Worm (Caenorhabditis elegans) whole organism, mixed stage, embryonic: Measurements from ENCODE around the gene trpp-11.
A peak's percentile ranks its signal among the peaks of the same experiment; 100 is the strongest.

ENCODE experiments used
- M03D4.4 ChIP-seq: sonication (generic microtip); optimal IDR thresholded peaks from 2 replicates; lab custom pipeline; 2017; ENCODE audit warnings: mild to moderate bottlenecking, missing genetic modification characterization, missing compliant biosample characterization
- bed-3 ChIP-seq: fragments of 200-800 bp; sonication (Bioruptor generic); optimal IDR thresholded peaks from 3 replicates; lab custom pipeline; 2018; ENCODE audit warnings: mild to moderate bottlenecking, missing genetic modification characterization, moderate library complexity, missing compliant biosample characterization
- blmp-1 ChIP-seq: fragments of 150-350 bp; optimal IDR thresholded peaks from 2 replicates; lab custom pipeline; 2014; ENCODE audit warnings: missing biosample characterization, missing genetic modification characterization
- ceh-39 ChIP-seq: fragments of 150-350 bp; optimal IDR thresholded peaks from 2 replicates; lab custom pipeline; 2014; ENCODE audit warnings: missing biosample characterization, missing genetic modification characterization
- ceh-43 ChIP-seq: fragments of 200-800 bp; sonication (Bioruptor generic); optimal IDR thresholded peaks from 2 replicates; lab custom pipeline; 2018; ENCODE audit warnings: mild to moderate bottlenecking, missing genetic modification characterization, moderate library complexity, missing compliant biosample characterization
- ceh-83 ChIP-seq: fragments of 200-800 bp; sonication (Bioruptor generic); optimal IDR thresholded peaks from 2 replicates; lab custom pipeline; 2018; ENCODE audit warnings: mild to moderate bottlenecking, missing genetic modification characterization, missing compliant biosample characterization
- ces-1 ChIP-seq: fragments of 150-350 bp; optimal IDR thresholded peaks from 2 replicates; lab custom pipeline; 2014; ENCODE audit warnings: missing biosample characterization, missing genetic modification reagents, missing genetic modification characterization
- cnd-1 ChIP-seq: fragments of 200-800 bp; sonication (Bioruptor generic); optimal IDR thresholded peaks from 2 replicates; lab custom pipeline; 2018; ENCODE audit warnings: mild to moderate bottlenecking, missing genetic modification characterization, missing compliant biosample characterization
- drap-1 ChIP-seq: fragments of 200-800 bp; sonication (Bioruptor generic); optimal IDR thresholded peaks from 3 replicates; lab custom pipeline; 2018; ENCODE audit warnings: mild to moderate bottlenecking, missing genetic modification characterization, missing compliant biosample characterization
- elt-1 ChIP-seq: sonication (generic microtip); optimal IDR thresholded peaks from 2 replicates; lab custom pipeline; 2017; ENCODE audit warnings: missing genetic modification characterization, mild to moderate bottlenecking, missing compliant biosample characterization, antibody characterized with exemption, moderate library complexity, borderline replicate concordance; ENCODE audit not compliant: insufficient read depth
- elt-3 ChIP-seq: fragments of 150-350 bp; optimal IDR thresholded peaks from 2 replicates; lab custom pipeline; 2014; ENCODE audit warnings: missing biosample characterization, missing genetic modification characterization
- flh-1 ChIP-seq: fragments of 200-800 bp; sonication (Bioruptor generic); optimal IDR thresholded peaks from 2 replicates; lab custom pipeline; 2018; ENCODE audit warnings: mild to moderate bottlenecking, missing genetic modification characterization, moderate library complexity, missing compliant biosample characterization
- ham-2 ChIP-seq: fragments of 200-800 bp; sonication (Bioruptor generic); optimal IDR thresholded peaks from 2 replicates; lab custom pipeline; 2018; ENCODE audit warnings: mild to moderate bottlenecking, missing genetic modification characterization, missing compliant biosample characterization
- hlh-1 ChIP-seq: fragments of 150-350 bp; optimal IDR thresholded peaks from 2 replicates; lab custom pipeline; 2014; ENCODE audit warnings: missing biosample characterization, missing genetic modification reagents, missing genetic modification characterization
- lin-13 ChIP-seq: fragments of 150-350 bp; optimal IDR thresholded peaks from 2 replicates; lab custom pipeline; 2014; ENCODE audit warnings: missing biosample characterization, missing genetic modification characterization
- lin-32 ChIP-seq: fragments of 200-800 bp; sonication (Bioruptor generic); optimal IDR thresholded peaks from 2 replicates; lab custom pipeline; 2018; ENCODE audit warnings: mild to moderate bottlenecking, missing genetic modification characterization, missing compliant biosample characterization
- lsy-2 ChIP-seq: fragments of 150-350 bp; optimal IDR thresholded peaks from 2 replicates; lab custom pipeline; 2014; ENCODE audit warnings: missing biosample characterization, missing genetic modification characterization
- mab-5 ChIP-seq: fragments of 150-350 bp; optimal IDR thresholded peaks from 2 replicates; lab custom pipeline; 2014; ENCODE audit warnings: missing biosample characterization, missing genetic modification characterization
- mep-1 ChIP-seq: fragments of 150-350 bp; optimal IDR thresholded peaks from 2 replicates; lab custom pipeline; 2017; ENCODE audit warnings: missing biosample characterization, missing genetic modification reagents, missing genetic modification characterization, inconsistent platforms
- mls-2 ChIP-seq: sonication (generic microtip); optimal IDR thresholded peaks from 2 replicates; lab custom pipeline; 2016; ENCODE audit warnings: mild to moderate bottlenecking, missing genetic modification characterization, moderate library complexity, missing compliant biosample characterization
- nhr-12 ChIP-seq: fragments of 150-350 bp; optimal IDR thresholded peaks from 2 replicates; lab custom pipeline; 2014; ENCODE audit warnings: missing biosample characterization, missing genetic modification characterization
- nhr-2 ChIP-seq: fragments of 150-350 bp; optimal IDR thresholded peaks from 2 replicates; lab custom pipeline; 2014; ENCODE audit warnings: missing biosample characterization, missing genetic modification characterization
- nhr-237 ChIP-seq: fragments of 150-350 bp; optimal IDR thresholded peaks from 2 replicates; lab custom pipeline; 2014; ENCODE audit warnings: missing biosample characterization, missing genetic modification characterization
- nhr-28 ChIP-seq: fragments of 150-350 bp; optimal IDR thresholded peaks from 2 replicates; lab custom pipeline; 2014; ENCODE audit warnings: missing biosample characterization, missing genetic modification characterization
- nhr-76 ChIP-seq: sonication (generic microtip); optimal IDR thresholded peaks from 2 replicates; lab custom pipeline; 2017; ENCODE audit warnings: missing biosample characterization, missing genetic modification characterization
- pha-4 ChIP-seq: fragments of 150-350 bp; optimal IDR thresholded peaks from 2 replicates; lab custom pipeline; 2018; ENCODE audit warnings: missing biosample characterization, missing genetic modification reagents, missing genetic modification characterization
- sem-2 ChIP-seq: fragments of 200-800 bp; sonication (Bioruptor generic); optimal IDR thresholded peaks from 2 replicates; lab custom pipeline; 2018; ENCODE audit warnings: mild to moderate bottlenecking, missing genetic modification characterization, missing compliant biosample characterization
- snpc-4 ChIP-seq: fragments of 150-350 bp; optimal IDR thresholded peaks from 2 replicates; lab custom pipeline; 2014; ENCODE audit warnings: missing biosample characterization, missing genetic modification characterization
- sptf-1 ChIP-seq: sonication (generic microtip); optimal IDR thresholded peaks from 2 replicates; lab custom pipeline; 2017; ENCODE audit warnings: mild to moderate bottlenecking, missing genetic modification characterization, moderate library complexity, missing compliant biosample characterization
- tbx-8 ChIP-seq: fragments of 200-800 bp; sonication (Bioruptor generic); optimal IDR thresholded peaks from 2 replicates; lab custom pipeline; 2018; ENCODE audit warnings: mild to moderate bottlenecking, missing genetic modification characterization, moderate library complexity, missing compliant biosample characterization
- unc-120 ChIP-seq: sonication (generic microtip); optimal IDR thresholded peaks from 2 replicates; lab custom pipeline; 2017; ENCODE audit warnings: missing genetic modification characterization, missing compliant biosample characterization; ENCODE audit not compliant: poor library complexity, severe bottlenecking
- unc-39 ChIP-seq: fragments of 150-350 bp; optimal IDR thresholded peaks from 2 replicates; lab custom pipeline; 2014; ENCODE audit warnings: missing biosample characterization, missing genetic modification characterization
- unc-62 ChIP-seq: fragments of 150-350 bp; optimal IDR thresholded peaks from 2 replicates; lab custom pipeline; 2014; ENCODE audit warnings: missing biosample characterization, missing genetic modification reagents, missing genetic modification characterization
- zip-8 ChIP-seq: fragments of 150-350 bp; optimal IDR thresholded peaks from 2 replicates; lab custom pipeline; 2014; ENCODE audit warnings: missing biosample characterization, missing genetic modification characterization
- ztf-11 ChIP-seq: fragments of 150-350 bp; optimal IDR thresholded peaks from 2 replicates; lab custom pipeline; 2014; ENCODE audit warnings: missing biosample characterization, missing genetic modification characterization

The trpp-11 gene

ce11 chrIII:835713-836278, 40.9 kb downstream of the trpp-11 start:
- TF ChIP-seq cnd-1 (tag; lab: Kevin White, UChicago) (peak; percentile 40), flh-1 (GFP tag; lab: Kevin White, UChicago) (peak; percentile 69), nhr-28 (tag; lab: Kevin White, UChicago) (no peak), hlh-1 (tag; lab: Kevin White, UChicago) (no peak), elt-1 (tag; lab: Kevin White, UChicago) (no peak), elt-3 (tag; lab: Kevin White, UChicago) (peak; percentile 85), nhr-2 (tag; lab: Kevin White, UChicago) (no peak), unc-62 (GFP tag; lab: Kevin White, UChicago) (peak; percentile 14), sptf-1 (tag; lab: Kevin White, UChicago) (peak; percentile 88), blmp-1 (tag; lab: Kevin White, UChicago) (no peak), mls-2 (tag; lab: Kevin White, UChicago) (peak; percentile 79), tbx-8 (GFP tag; lab: Kevin White, UChicago) (peak; percentile 66), nhr-76 (no peak), ces-1 (GFP tag; lab: Kevin White, UChicago) (peak; percentile 46), unc-39 (tag; lab: Kevin White, UChicago) (peak; percentile 50), sem-2 (GFP tag; lab: Kevin White, UChicago) (peak; percentile 62), nhr-12 (no peak), ham-2 (GFP tag; lab: Kevin White, UChicago) (peak; percentile 47), M03D4.4 (tag; lab: Kevin White, UChicago) (peak; percentile 57), ztf-11 (tag; lab: Kevin White, UChicago) (no peak), snpc-4 (tag; lab: Kevin White, UChicago) (no peak), unc-120 (tag; lab: Kevin White, UChicago) (peak; percentile 53), lsy-2 (tag; lab: Kevin White, UChicago) (peak; percentile 4), nhr-237 (peak; percentile 60), mep-1 (tag; lab: Kevin White, UChicago) (no peak), ceh-39 (tag; lab: Kevin White, UChicago) (no peak), pha-4 (peak; percentile 20), ceh-43 (GFP tag; lab: Kevin White, UChicago) (peak; percentile 48), lin-32 (GFP tag; lab: Kevin White, UChicago) (peak; percentile 3), bed-3 (GFP tag; lab: Kevin White, UChicago) (peak; percentile 38), zip-8 (tag; lab: Kevin White, UChicago) (no peak), ceh-83 (GFP tag; lab: Kevin White, UChicago) (peak; percentile 64), mab-5 (tag; lab: Kevin White, UChicago) (no peak), drap-1 (GFP tag; lab: Kevin White, UChicago) (peak; percentile 76), lin-13 (no peak)

ce11 chrIII:839491-839890, 44.6 kb downstream of the trpp-11 start, which contains the start of gene dos-3:
dos-3 (minus strand) TSS chrIII:839591.
- no peak for TF ChIP-seq bed-3 (GFP tag; lab: Kevin White, UChicago)
- no peak for TF ChIP-seq zip-8 (tag; lab: Kevin White, UChicago)
- TF ChIP-seq unc-120 (tag; lab: Kevin White, UChicago): no peak
- no peak for TF ChIP-seq nhr-237
- no peak for TF ChIP-seq nhr-76
- TF ChIP-seq blmp-1 (tag; lab: Kevin White, UChicago): no peak
- TF ChIP-seq unc-39 (tag; lab: Kevin White, UChicago): no peak
- no peak for TF ChIP-seq lsy-2 (tag; lab: Kevin White, UChicago)
- no peak for TF ChIP-seq mls-2 (tag; lab: Kevin White, UChicago)
- no peak for TF ChIP-seq mep-1 (tag; lab: Kevin White, UChicago)
- TF ChIP-seq cnd-1 (tag; lab: Kevin White, UChicago): no peak
- no peak for TF ChIP-seq ces-1 (GFP tag; lab: Kevin White, UChicago)
- no peak for TF ChIP-seq snpc-4 (tag; lab: Kevin White, UChicago)
- no peak for TF ChIP-seq elt-1 (tag; lab: Kevin White, UChicago)

- no peak for TF ChIP-seq unc-62 (GFP tag; lab: Kevin White, UChicago)
- TF ChIP-seq, all 35 proteins: peak for 0
Observed at ce11 chrIII:841177-841576, 46.2 kb downstream of the trpp-11 start, which contains the start of gene K02F3.9. K02F3.9 (minus strand) TSS chrIII:841366.
